Fruit fly (Drosophila melanogaster): ENCODE measurements around the gene ND-13B.

The ND-13B gene

DNA sequence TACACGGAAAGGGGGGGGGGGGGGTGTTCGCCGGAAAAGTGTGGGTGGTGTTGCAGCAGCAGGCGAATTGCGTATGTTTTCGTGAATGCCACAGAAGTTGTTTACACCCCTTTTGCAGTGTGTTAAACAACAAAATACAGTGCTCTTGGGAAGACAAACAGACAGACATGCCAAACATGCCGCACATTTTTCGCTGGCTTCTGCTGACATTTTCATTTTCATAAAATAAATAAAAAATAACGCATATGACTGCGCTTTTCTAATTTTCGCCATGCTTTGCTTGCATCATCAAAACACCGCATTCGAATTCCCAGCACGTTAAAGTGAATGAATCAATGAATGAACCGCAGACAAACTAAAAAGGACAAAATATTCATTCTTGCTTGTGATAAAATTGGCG is 42.6 kb downstream of the ND-13B start:
- TF ChIP-seq GATAd (GFP tag; optimal IDR thresholded peaks at IDR 0.05) (no peak), CG9705 (GFP tag; optimal IDR thresholded peaks at IDR 0.05) (no peak), Jra (GFP tag; optimal IDR thresholded peaks at IDR 0.05) (no peak), CG32264 (GFP tag; optimal IDR thresholded peaks at IDR 0.05) (no peak), Mio (GFP tag; optimal IDR thresholded peaks at IDR 0.05) (no peak), OdsH (GFP tag; optimal IDR thresholded peaks at IDR 0.05) (no peak), Hr78 (GFP tag; optimal IDR thresholded peaks at IDR 0.05) (no peak), sv (GFP tag; optimal IDR thresholded peaks at IDR 0.05) (no peak)

- TF ChIP-seq Abd-B (GFP tag; optimal IDR thresholded peaks at IDR 0.05) (no peak), lola (GFP tag; optimal IDR thresholded peaks at IDR 0.05) (no peak), GATAd (GFP tag; optimal IDR thresholded peaks at IDR 0.05) (no peak), N (GFP tag; optimal IDR thresholded peaks at IDR 0.05) (no peak), Mio (GFP tag; optimal IDR thresholded peaks at IDR 0.05) (no peak), CG9705 (GFP tag; optimal IDR thresholded peaks at IDR 0.05) (no peak), Hr83 (GFP tag; optimal IDR thresholded peaks at IDR 0.05; ENCODE audit: poor library complexity, severe bottlenecking) (no peak), HLH106 (tag; optimal IDR thresholded peaks at IDR 0.05) (no peak)
Measured at dm6 chr3L:10648431-10648830, 45.5 kb downstream of the ND-13B start.

DNA sequence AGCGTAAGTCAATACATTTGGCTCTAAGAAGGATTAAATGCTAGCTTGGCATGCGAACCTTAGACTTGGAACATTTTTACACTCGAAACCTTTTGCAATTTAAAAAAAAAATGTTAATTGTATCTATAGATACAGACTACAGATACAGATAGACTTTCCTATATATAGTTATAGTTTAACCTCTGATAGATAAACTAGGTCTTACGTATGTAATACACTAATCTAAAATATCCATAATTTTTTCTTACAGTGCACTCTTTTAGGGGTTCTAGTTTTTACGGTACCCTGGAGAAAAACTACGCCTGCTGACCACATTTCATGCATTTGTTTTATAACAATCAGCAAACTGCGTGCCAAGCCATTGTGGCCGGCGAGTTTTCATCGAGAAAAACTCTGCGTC is 46.8 kb downstream of the ND-13B start:
- no peak for TF ChIP-seq Jra (GFP tag; optimal IDR thresholded peaks at IDR 0.05)

dm6 chr3L:10645965-10646364 is 47.9 kb downstream of the ND-13B start:
- TF ChIP-seq Jra (GFP tag; optimal IDR thresholded peaks at IDR 0.05), result no peak
- no peak for TF ChIP-seq dl (GFP tag; optimal IDR thresholded peaks at IDR 0.05; ENCODE audit: insufficient read depth in 1 of 2, partially characterized antibody in 2 of 2)
- TF ChIP-seq Hnf4 (GFP tag; optimal IDR thresholded peaks at IDR 0.05), result no peak

- no peak for TF ChIP-seq Hr83 (GFP tag; optimal IDR thresholded peaks at IDR 0.05; ENCODE audit: poor library complexity, severe bottlenecking)
- no peak for TF ChIP-seq sv (GFP tag; optimal IDR thresholded peaks at IDR 0.05)
- no peak for TF ChIP-seq HLH106 (tag; optimal IDR thresholded peaks at IDR 0.05)
- TF ChIP-seq br (GFP tag; optimal IDR thresholded peaks at IDR 0.05), result no peak
- no peak for TF ChIP-seq Vsx2 (GFP tag; optimal IDR thresholded peaks at IDR 0.05; ENCODE audit: partially characterized antibody)
- no peak for TF ChIP-seq N (GFP tag; optimal IDR thresholded peaks at IDR 0.05)
- no peak for TF ChIP-seq Dif (GFP tag; optimal IDR thresholded peaks at IDR 0.05; ENCODE audit: partially characterized antibody)
- TF ChIP-seq tai (GFP tag; optimal IDR thresholded peaks at IDR 0.05), result no peak
Measured at dm6 chr3L:10643228-10643627, 50.7 kb downstream of the ND-13B start, which contains the start of gene CG14153. TSS of gene CG14153 (plus strand) at chr3L:10643528.

Measured in whole organism, wandering third instar larva.